Worm (Caenorhabditis elegans): ENCODE measurements around the gene gas-1.

gas-1 gene

DNA sequence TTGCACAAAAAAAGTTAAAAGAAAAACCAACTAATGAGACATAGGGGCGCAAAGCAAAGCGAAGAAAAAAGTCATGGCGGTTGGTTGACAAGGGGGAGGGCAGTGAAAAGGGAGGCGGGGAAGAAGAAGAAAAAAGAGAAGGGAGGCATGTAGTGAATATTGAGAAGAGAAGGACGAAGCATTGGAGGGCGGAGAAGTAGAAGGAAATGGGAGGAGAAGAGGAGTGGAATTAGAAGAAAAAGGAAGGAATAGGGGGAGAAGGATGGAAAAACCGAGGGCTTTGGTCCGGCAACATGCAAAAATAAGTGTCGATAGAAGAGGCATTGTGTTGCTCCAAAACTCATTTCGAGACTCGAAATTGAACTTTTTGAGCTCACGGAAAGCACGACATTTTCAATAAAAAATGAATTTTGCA is 40.6 kb upstream of the gas-1 start (continued):
- TF ChIP-seq dmd-4 (tag; optimal IDR thresholded peaks at IDR 0.05; ENCODE audit: borderline replicate concordance) (no peak), ceh-9 (tag; optimal IDR thresholded peaks at IDR 0.05) (no peak), fkh-10 (GFP tag; optimal IDR thresholded peaks at IDR 0.05) (peak; percentile 7), pha-4 (tag; optimal IDR thresholded peaks at IDR 0.05) (no peak), dve-1 (tag; optimal IDR thresholded peaks at IDR 0.05) (no peak), eyg-1 (tag; optimal IDR thresholded peaks at IDR 0.05) (no peak), unc-3 (GFP tag; conservative IDR thresholded peaks at IDR 0.05) (no peak), unc-3 (tag; optimal IDR thresholded peaks at IDR 0.05) (no peak), ets-4 (tag; optimal IDR thresholded peaks at IDR 0.05) (no peak), ceh-31 (tag; optimal IDR thresholded peaks at IDR 0.05) (peak; percentile 63), lin-11 (tag; optimal IDR thresholded peaks at IDR 0.05) (no peak), sox-4 (tag; optimal IDR thresholded peaks at IDR 0.05) (peak; percentile 28), unc-86 (tag; optimal IDR thresholded peaks at IDR 0.05) (no peak), ceh-22 (tag; optimal IDR thresholded peaks at IDR 0.05) (no peak), ceh-19 (GFP tag; optimal IDR thresholded peaks at IDR 0.05) (no peak), tbx-2 (tag; optimal IDR thresholded peaks at IDR 0.05) (peak; percentile 44), ttx-3 (tag; optimal IDR thresholded peaks at IDR 0.05) (no peak), T23F11.4 (GFP tag; optimal IDR thresholded peaks at IDR 0.05) (no peak), unc-55 (GFP tag; optimal IDR thresholded peaks at IDR 0.05) (no peak), pha-2 (tag; optimal IDR thresholded peaks at IDR 0.05) (no peak), ceh-24 (tag; optimal IDR thresholded peaks at IDR 0.05) (no peak), sdc-2 (tag; optimal IDR thresholded peaks at IDR 0.05) (no peak), ceh-6 (GFP tag; optimal IDR thresholded peaks at IDR 0.05) (no peak), syd-9 (tag; optimal IDR thresholded peaks at IDR 0.05) (peak; percentile 2), F13H6.1 (tag; optimal IDR thresholded peaks at IDR 0.05) (peak; percentile 4), pros-1 (tag; optimal IDR thresholded peaks at IDR 0.05) (no peak), pag-3 (tag; optimal IDR thresholded peaks at IDR 0.05; ENCODE audit: borderline replicate concordance) (no peak), C38D4.7 (GFP tag; optimal IDR thresholded peaks at IDR 0.05) (no peak), hlh-15 (tag; optimal IDR thresholded peaks at IDR 0.05) (no peak), fkh-6 (tag; optimal IDR thresholded peaks at IDR 0.05) (no peak), nhr-11 (tag; optimal IDR thresholded peaks at IDR 0.05) (no peak)

DNA sequence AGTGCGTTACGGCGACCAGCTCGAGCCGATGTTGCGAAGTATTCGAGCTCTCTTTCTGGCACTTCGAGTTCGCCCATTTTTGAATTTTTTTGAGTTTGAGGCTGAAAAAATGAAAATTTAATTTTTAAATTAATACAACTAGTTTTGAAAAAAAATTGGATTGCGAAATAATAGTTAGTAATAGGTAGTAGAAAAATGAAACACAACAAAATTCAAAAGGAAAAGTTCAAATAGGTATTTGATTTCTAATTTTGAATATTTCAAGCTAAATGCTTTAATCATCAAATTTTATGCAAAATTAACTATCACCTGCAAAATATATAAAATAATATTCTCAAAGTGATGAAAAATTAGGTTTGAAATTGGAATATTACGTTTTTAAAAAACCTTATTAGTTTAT is 40.1 kb upstream of the gas-1 start, which contains the start of gene K09E9.4:
Gene K09E9.4, minus strand, starts transcription at position 101 of the 400 bp plus-strand sequence.
- no peak for TF ChIP-seq ceh-34 (tag; optimal IDR thresholded peaks at IDR 0.05)
- TF ChIP-seq unc-42 (tag; optimal IDR thresholded peaks at IDR 0.05) = no peak
- no peak for TF ChIP-seq nfya-1 (tag; optimal IDR thresholded peaks at IDR 0.05)
- no peak for TF ChIP-seq K02D7.2 (tag; optimal IDR thresholded peaks at IDR 0.05)
- no peak for TF ChIP-seq lin-11 (tag; optimal IDR thresholded peaks at IDR 0.05)
- no peak for TF ChIP-seq T23F11.4 (GFP tag; optimal IDR thresholded peaks at IDR 0.05)
- TF ChIP-seq ceh-18 (tag; optimal IDR thresholded peaks at IDR 0.05) = no peak
- no peak for TF ChIP-seq hlh-8 (tag; optimal IDR thresholded peaks at IDR 0.05)
- no peak for TF ChIP-seq sox-4 (tag; optimal IDR thresholded peaks at IDR 0.05)
- no peak for TF ChIP-seq ref-2 (tag; optimal IDR thresholded peaks at IDR 0.05)
- TF ChIP-seq zip-5 (tag; optimal IDR thresholded peaks at IDR 0.05) = no peak
- TF ChIP-seq ceh-31 (tag; optimal IDR thresholded peaks at IDR 0.05) = no peak
- no peak for TF ChIP-seq odd-2 (tag; optimal IDR thresholded peaks at IDR 0.05)
- TF ChIP-seq hlh-13 (GFP tag; optimal IDR thresholded peaks at IDR 0.05) = no peak
- no peak for TF ChIP-seq fkh-10 (GFP tag; optimal IDR thresholded peaks at IDR 0.05)
- TF ChIP-seq sdc-2 (tag; optimal IDR thresholded peaks at IDR 0.05) = no peak

DNA sequence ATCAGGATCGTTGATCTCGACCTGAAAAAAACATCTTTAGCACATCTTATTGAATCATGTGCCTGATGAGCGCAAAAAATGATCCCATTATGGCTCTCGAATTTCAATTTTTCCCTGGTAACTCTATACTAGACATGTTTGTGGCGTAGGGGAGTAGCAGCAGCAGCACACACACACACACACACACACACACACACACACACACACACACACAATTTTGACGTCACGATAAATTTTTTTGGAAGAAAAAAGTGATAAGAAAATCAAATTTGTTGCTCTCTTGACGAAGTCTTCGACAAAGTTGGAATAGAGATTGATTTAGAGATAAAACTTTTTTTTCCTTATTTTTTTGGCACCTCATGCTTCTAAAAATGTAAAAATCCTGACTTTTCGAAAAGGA is 39.4 kb upstream of the gas-1 start:
- no peak for TF ChIP-seq hlh-15 (tag; optimal IDR thresholded peaks at IDR 0.05)
- no peak for TF ChIP-seq nhr-232 (tag; optimal IDR thresholded peaks at IDR 0.05)
- no peak for TF ChIP-seq ets-4 (tag; optimal IDR thresholded peaks at IDR 0.05)
- no peak for TF ChIP-seq dmd-4 (tag; optimal IDR thresholded peaks at IDR 0.05; ENCODE audit: borderline replicate concordance)
- no peak for TF ChIP-seq fkh-6 (tag; optimal IDR thresholded peaks at IDR 0.05)
- no peak for TF ChIP-seq odd-2 (tag; optimal IDR thresholded peaks at IDR 0.05)
- no peak for TF ChIP-seq ceh-19 (GFP tag; optimal IDR thresholded peaks at IDR 0.05)
- no peak for TF ChIP-seq ceh-18 (tag; optimal IDR thresholded peaks at IDR 0.05)
- no peak for TF ChIP-seq ceh-2 (tag; optimal IDR thresholded peaks at IDR 0.05)
- no peak for TF ChIP-seq ref-2 (tag; optimal IDR thresholded peaks at IDR 0.05)
- no peak for TF ChIP-seq pros-1 (tag; optimal IDR thresholded peaks at IDR 0.05)
- TF ChIP-seq ceh-48 (tag; optimal IDR thresholded peaks at IDR 0.05) = no peak
- no peak for TF ChIP-seq madf-2 (tag; optimal IDR thresholded peaks at IDR 0.05)
- TF ChIP-seq pag-3 (tag; optimal IDR thresholded peaks at IDR 0.05; ENCODE audit: borderline replicate concordance) = no peak
- TF ChIP-seq ceh-14 (tag; optimal IDR thresholded peaks at IDR 0.05) = no peak
- TF ChIP-seq unc-86 (tag; optimal IDR thresholded peaks at IDR 0.05) = no peak
- no peak for TF ChIP-seq ceh-22 (tag; optimal IDR thresholded peaks at IDR 0.05)
